Fruit fly (Drosophila melanogaster) Kc167 (cell line): Measurements from ENCODE around the gene Cpr72Ea.

Experiments used
- Myc ChIP-seq: fragments of >200 bp; optimal IDR thresholded peaks from 2 replicates; lab custom pipeline; 2017; ENCODE audit warnings: missing external identifiers
- Sin3A ChIP-seq: fragments of >200 bp; optimal IDR thresholded peaks from 2 replicates; lab custom pipeline; 2018; ENCODE audit warnings: missing external identifiers
- insv ChIP-seq: fragments of >200 bp; optimal IDR thresholded peaks from 3 replicates; lab custom pipeline; 2018; ENCODE audit warnings: missing external identifiers
- psq ChIP-seq: fragments of >200 bp; optimal IDR thresholded peaks from 2 replicates; lab custom pipeline; 2017; ENCODE audit warnings: missing external identifiers

DNA sequence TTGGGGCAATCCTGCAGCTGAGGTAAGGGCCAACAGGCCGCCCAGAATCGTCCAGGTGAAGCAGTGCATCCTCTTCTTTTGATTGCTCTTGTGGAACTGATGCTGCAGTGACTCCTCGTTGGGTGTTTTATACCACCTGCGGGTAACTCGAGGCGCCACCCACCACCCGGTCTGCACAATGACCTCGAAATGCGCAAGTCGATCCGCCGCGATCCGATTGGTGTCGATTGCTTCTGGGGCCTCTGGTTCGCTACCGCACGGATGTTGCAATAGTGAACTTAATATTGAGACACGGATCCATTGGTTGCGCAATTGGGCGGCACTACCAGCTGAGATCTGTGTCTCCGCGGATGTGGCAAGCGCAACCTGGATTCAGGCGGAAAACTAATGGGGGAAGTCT, 4.8 kb downstream of the Cpr72Ea start, which contains the start of gene Cpr72Ec:
- TF ChIP-seq psq (no peak), Sin3A (lab: Kevin White, UChicago) (no peak), Myc (no peak), insv (lab: Kevin White, UChicago) (no peak)
